Worm (Caenorhabditis elegans) whole organism, L2 larva: ENCODE results near the gene rpy-1.
A peak's percentile ranks its signal among the peaks of the same experiment; 100 is the strongest.

Experiments
- C34F6.9 ChIP-seq: fragments of 150-350 bp; optimal IDR thresholded peaks from 2 replicates; lab custom pipeline; 2014; ENCODE audit warnings: missing biosample characterization, missing genetic modification characterization
- F13H6.1 ChIP-seq: sonication (generic microtip); optimal IDR thresholded peaks from 2 replicates; lab custom pipeline; 2016; ENCODE audit warnings: missing genetic modification characterization, missing compliant biosample characterization
- R02D3.7 ChIP-seq: fragments of 150-350 bp; optimal IDR thresholded peaks from 2 replicates; lab custom pipeline; 2014; ENCODE audit warnings: missing biosample characterization, missing genetic modification characterization
- Y55F3AM.14 ChIP-seq: fragments of 200-800 bp; sonication (Bioruptor generic); optimal IDR thresholded peaks from 2 replicates; lab custom pipeline; 2018; ENCODE audit warnings: mild to moderate bottlenecking, missing genetic modification characterization, missing compliant biosample characterization
- ZK546.5 ChIP-seq: sonication (generic microtip); optimal IDR thresholded peaks from 2 replicates; lab custom pipeline; 2017; ENCODE audit warnings: missing biosample characterization, missing genetic modification characterization
- alr-1 ChIP-seq: fragments of 150-350 bp; optimal IDR thresholded peaks from 2 replicates; lab custom pipeline; 2014; ENCODE audit warnings: missing biosample characterization, missing genetic modification characterization
- aly-2 ChIP-seq: fragments of 150-350 bp; optimal IDR thresholded peaks from 2 replicates; lab custom pipeline; 2014; ENCODE audit warnings: missing biosample characterization, missing genetic modification characterization
- ama-1 ChIP-seq: fragments of 150-350 bp; optimal IDR thresholded peaks from 2 replicates; lab custom pipeline; 2018; ENCODE audit warnings: inconsistent platforms
- blmp-1 ChIP-seq: sonication (generic microtip); optimal IDR thresholded peaks from 2 replicates; lab custom pipeline; 2017; ENCODE audit warnings: missing genetic modification characterization, mild to moderate bottlenecking, missing compliant biosample characterization, antibody characterized with exemption, moderate library complexity; ENCODE audit not compliant: insufficient read depth
- ceh-16 ChIP-seq: fragments of 150-350 bp; optimal IDR thresholded peaks from 2 replicates; lab custom pipeline; 2014; ENCODE audit warnings: missing biosample characterization, missing genetic modification characterization
- ceh-82 ChIP-seq: fragments of 150-350 bp; optimal IDR thresholded peaks from 2 replicates; lab custom pipeline; 2014; ENCODE audit warnings: missing biosample characterization, missing genetic modification characterization
- crh-2 ChIP-seq: sonication (generic microtip); optimal IDR thresholded peaks from 2 replicates; lab custom pipeline; 2017; ENCODE audit warnings: missing biosample characterization, missing genetic modification characterization
- dmd-4 ChIP-seq: sonication (generic microtip); optimal IDR thresholded peaks from 2 replicates; lab custom pipeline; 2017; ENCODE audit warnings: missing biosample characterization, missing genetic modification characterization
- egl-27 ChIP-seq: sonication (generic microtip); optimal IDR thresholded peaks from 3 replicates; lab custom pipeline; 2017; ENCODE audit warnings: missing biosample characterization, missing genetic modification reagents, missing genetic modification characterization
- elt-3 ChIP-seq: sonication (generic microtip); optimal IDR thresholded peaks from 2 replicates; lab custom pipeline; 2017; ENCODE audit warnings: missing biosample characterization, missing genetic modification characterization
- fos-1 ChIP-seq: fragments of 150-350 bp; optimal IDR thresholded peaks from 2 replicates; lab custom pipeline; 2014; ENCODE audit warnings: missing biosample characterization, missing genetic modification characterization
- gmeb-1 ChIP-seq: fragments of 150-350 bp; optimal IDR thresholded peaks from 2 replicates; lab custom pipeline; 2014; ENCODE audit warnings: missing biosample characterization, missing genetic modification characterization
- lin-11 ChIP-seq: fragments of 150-350 bp; sonication (generic microtip); optimal IDR thresholded peaks from 2 replicates; lab custom pipeline; 2014; ENCODE audit warnings: missing biosample characterization, missing genetic modification characterization, inconsistent platforms, mixed read lengths
- lin-13 ChIP-seq: fragments of 150-350 bp; optimal IDR thresholded peaks from 2 replicates; lab custom pipeline; 2014; ENCODE audit warnings: missing biosample characterization, missing genetic modification reagents, missing genetic modification characterization
- lin-39 ChIP-seq: fragments of 150-350 bp; optimal IDR thresholded peaks from 2 replicates; lab custom pipeline; 2014; ENCODE audit warnings: missing biosample characterization, missing genetic modification reagents, missing genetic modification characterization
- lsy-2 ChIP-seq, 2 experiments: fragments of 150-350 bp in 1 of 2; sonication (generic microtip) in 1 of 2; optimal IDR thresholded peaks; 2 replicates each; lab custom pipeline; 2014 to 2017; ENCODE audit warnings: missing biosample characterization in 2 of 2, missing genetic modification characterization in 2 of 2
- mab-5 ChIP-seq: fragments of 150-350 bp; optimal IDR thresholded peaks from 2 replicates; lab custom pipeline; 2014; ENCODE audit warnings: missing biosample characterization, missing genetic modification characterization
- mbf-1 ChIP-seq: sonication (generic microtip); optimal IDR thresholded peaks from 2 replicates; lab custom pipeline; 2017; ENCODE audit warnings: missing biosample characterization, missing genetic modification characterization
- mdl-1 ChIP-seq, 2 experiments: fragments of 150-350 bp in 1 of 2; sonication (generic microtip) in 1 of 2; optimal IDR thresholded peaks; 2 replicates each; lab custom pipeline; 2017; ENCODE audit warnings: missing biosample characterization in 2 of 2, missing genetic modification characterization in 2 of 2
- nhr-11 ChIP-seq: fragments of 150-350 bp; optimal IDR thresholded peaks from 2 replicates; lab custom pipeline; 2014; ENCODE audit warnings: missing biosample characterization, missing genetic modification characterization
- nhr-129 ChIP-seq: fragments of 150-350 bp; optimal IDR thresholded peaks from 2 replicates; lab custom pipeline; 2014; ENCODE audit warnings: missing biosample characterization, missing genetic modification characterization
- nhr-23 ChIP-seq: fragments of 150-350 bp; optimal IDR thresholded peaks from 2 replicates; lab custom pipeline; 2014; ENCODE audit warnings: missing biosample characterization, missing genetic modification reagents, missing genetic modification characterization
- nhr-237 ChIP-seq: fragments of 150-350 bp; optimal IDR thresholded peaks from 2 replicates; lab custom pipeline; 2014; ENCODE audit warnings: missing biosample characterization, missing genetic modification characterization
- nhr-25 ChIP-seq: fragments of 150-350 bp; sonication (generic microtip); optimal IDR thresholded peaks from 3 replicates; lab custom pipeline; 2014; ENCODE audit warnings: missing biosample characterization, missing genetic modification characterization
- nhr-77 ChIP-seq: fragments of 150-350 bp; optimal IDR thresholded peaks from 2 replicates; lab custom pipeline; 2014; ENCODE audit warnings: missing biosample characterization, missing genetic modification characterization
- sem-4 ChIP-seq: fragments of 150-350 bp; optimal IDR thresholded peaks from 2 replicates; lab custom pipeline; 2014; ENCODE audit warnings: missing biosample characterization, missing genetic modification reagents, missing genetic modification characterization
- sma-3 ChIP-seq: sonication (generic microtip); optimal IDR thresholded peaks from 2 replicates; lab custom pipeline; 2016; ENCODE audit warnings: missing genetic modification reagents, missing genetic modification characterization, missing compliant biosample characterization
- sma-9 ChIP-seq, 2 experiments: fragments of 150-350 bp in 1 of 2; sonication (generic microtip) in 1 of 2; optimal IDR thresholded peaks; 2 replicates each; lab custom pipeline; 2014 to 2016; ENCODE audit warnings: missing genetic modification characterization in 2 of 2, mild to moderate bottlenecking in 1 of 2, missing biosample characterization in 1 of 2, missing compliant biosample characterization in 1 of 2, missing genetic modification reagents in 1 of 2, moderate library complexity in 1 of 2
- snpc-4 ChIP-seq: fragments of 150-350 bp; optimal IDR thresholded peaks from 2 replicates; lab custom pipeline; 2014; ENCODE audit warnings: missing biosample characterization, missing genetic modification characterization
- unc-55 ChIP-seq: fragments of 150-350 bp; sonication (generic microtip); optimal IDR thresholded peaks from 3 replicates; lab custom pipeline; 2014; ENCODE audit warnings: missing biosample characterization, missing genetic modification reagents, missing genetic modification characterization
- unc-62 ChIP-seq: fragments of 150-350 bp; optimal IDR thresholded peaks from 2 replicates; lab custom pipeline; 2014; ENCODE audit warnings: missing biosample characterization, missing genetic modification reagents, missing genetic modification characterization
- ztf-11 ChIP-seq: sonication (generic microtip); optimal IDR thresholded peaks from 2 replicates; lab custom pipeline; 2017; ENCODE audit warnings: missing biosample characterization, missing genetic modification characterization
- ztf-4 ChIP-seq: fragments of 150-350 bp; optimal IDR thresholded peaks from 2 replicates; lab custom pipeline; 2014; ENCODE audit warnings: missing biosample characterization, missing genetic modification characterization

rpy-1 gene

DNA sequence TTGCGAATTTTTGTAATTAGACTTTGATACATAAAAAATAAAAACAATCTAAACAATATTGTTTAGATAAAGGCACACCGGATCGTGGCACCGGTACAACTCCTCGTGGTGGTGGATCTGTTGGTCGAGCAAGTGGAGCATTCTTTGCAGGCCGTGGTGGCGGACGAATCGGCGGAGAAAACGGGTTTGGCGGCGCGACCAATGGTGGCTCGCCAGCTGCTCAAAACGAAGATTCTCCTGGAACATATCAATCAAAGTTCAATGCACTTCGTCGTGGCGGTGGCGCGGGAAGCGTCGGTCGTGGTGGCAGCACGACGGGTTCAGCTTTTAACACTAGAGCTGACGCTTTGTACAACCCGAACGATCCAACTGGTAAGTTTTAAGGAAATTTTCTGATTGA is 19.5 kb downstream of the rpy-1 start:
- no peak for TF ChIP-seq mab-5 (tag; lab: Kevin White, UChicago)
- TF ChIP-seq egl-27 (tag; lab: Kevin White, UChicago): no peak
- TF ChIP-seq sem-4 (tag; lab: Kevin White, UChicago): no peak
- no peak for TF ChIP-seq ztf-4 (tag; lab: Kevin White, UChicago)
- no peak for TF ChIP-seq mbf-1

- no peak for TF ChIP-seq blmp-1
- TF ChIP-seq Y55F3AM.14 (GFP tag; lab: Kevin White, UChicago): no peak
- TF ChIP-seq nhr-129 (tag; lab: Kevin White, UChicago): peak; percentile 31
- no peak for TF ChIP-seq aly-2 (tag; lab: Kevin White, UChicago)
- no peak for TF ChIP-seq egl-27 (tag; lab: Kevin White, UChicago)
- peak; percentile 44 for TF ChIP-seq fos-1 (tag; lab: Kevin White, UChicago)
- no peak for TF ChIP-seq sma-3
- no peak for TF ChIP-seq ceh-16
- TF ChIP-seq lin-11 (tag; lab: Kevin White, UChicago): peak; percentile 14
- TF ChIP-seq unc-55 (GFP tag; lab: Kevin White, UChicago): peak; percentile 43
- peak in 1 of 2 experiments; percentile 51 for TF ChIP-seq lsy-2 (tag; optimal IDR thresholded peaks at IDR 0.05; lab: Kevin White, UChicago)
- peak; percentile 21 for TF ChIP-seq snpc-4 (tag; lab: Kevin White, UChicago)
- peak; percentile 47 for TF ChIP-seq C34F6.9 (tag; lab: Kevin White, UChicago)
- no peak for TF ChIP-seq nhr-77 (tag; lab: Kevin White, UChicago)
- peak; percentile 34 for TF ChIP-seq F13H6.1 (tag; lab: Kevin White, UChicago)
- TF ChIP-seq ztf-11 (tag; lab: Kevin White, UChicago): no peak
- TF ChIP-seq mab-5 (tag; lab: Kevin White, UChicago): no peak
- TF ChIP-seq dmd-4: no peak
- TF ChIP-seq mdl-1 (tag; optimal IDR thresholded peaks at IDR 0.05; lab: Kevin White, UChicago): no peak
- TF ChIP-seq gmeb-1 (tag; lab: Kevin White, UChicago): no peak
- TF ChIP-seq nhr-25 (tag; lab: Kevin White, UChicago): no peak
- TF ChIP-seq mbf-1: no peak
- peak; percentile 61 for TF ChIP-seq crh-2
- TF ChIP-seq R02D3.7: no peak
- no peak for TF ChIP-seq nhr-237
Measured at ce11 chrII:6683663-6684285, 21.7 kb downstream of the rpy-1 start, which contains the start of gene gyf-1. Gene gyf-1 (plus strand): TSS chrII:6684235.

DNA sequence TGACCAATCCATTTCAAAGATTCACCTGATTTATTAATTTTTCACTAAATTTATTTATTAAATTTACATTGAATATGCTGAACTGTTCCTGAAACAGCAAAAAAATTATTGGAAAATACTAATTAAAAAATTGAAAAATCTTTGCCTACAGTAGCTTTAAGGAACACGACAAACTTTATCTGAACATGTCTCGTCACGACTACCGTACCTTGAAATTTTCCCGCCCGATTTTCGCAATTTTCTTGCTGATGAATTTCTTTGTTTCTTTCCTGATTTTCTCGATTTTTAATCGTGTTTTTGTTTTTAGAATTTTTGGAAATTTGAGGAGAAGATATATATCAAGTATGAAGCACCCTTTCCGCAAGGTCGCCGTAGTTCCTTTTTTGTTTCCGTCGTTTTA is 22.5 kb downstream of the rpy-1 start:
- TF ChIP-seq nhr-77 (tag; lab: Kevin White, UChicago) (no peak), aly-2 (tag; lab: Kevin White, UChicago) (no peak), lin-39 (tag; lab: Kevin White, UChicago) (no peak), sem-4 (tag; lab: Kevin White, UChicago) (no peak)

DNA sequence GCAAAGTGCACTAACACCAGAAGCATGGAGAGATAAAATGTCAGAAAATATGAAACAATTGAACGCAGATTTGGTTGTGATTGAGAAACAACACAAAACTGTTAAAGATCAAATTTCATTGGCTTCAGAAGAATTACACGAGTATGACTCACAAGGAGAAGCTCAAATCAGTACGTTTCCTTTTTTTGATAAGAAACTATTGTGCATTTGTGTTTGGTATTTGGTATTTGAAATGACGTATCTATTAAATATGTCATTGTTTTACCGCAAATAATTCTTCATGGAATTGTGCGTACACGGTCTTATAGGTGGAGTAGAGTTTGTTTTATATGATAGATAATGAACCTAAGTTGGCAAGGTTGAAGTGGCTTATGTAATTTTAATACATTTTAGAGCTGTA is 24.0 kb downstream of the rpy-1 start:
- TF ChIP-seq fos-1 (tag; lab: Kevin White, UChicago) (peak; percentile 94), sem-4 (tag; lab: Kevin White, UChicago) (no peak), ceh-16 (no peak), crh-2 (peak; percentile 13), mdl-1 (tag; optimal IDR thresholded peaks at IDR 0.05; lab: Kevin White, UChicago) (no peak), unc-62 (GFP tag; lab: Kevin White, UChicago) (no peak), ZK546.5 (no peak), nhr-129 (tag; lab: Kevin White, UChicago) (no peak), nhr-23 (no peak), nhr-77 (tag; lab: Kevin White, UChicago) (no peak), nhr-11 (no peak), sma-9 (GFP tag; optimal IDR thresholded peaks at IDR 0.05; lab: Kevin White, UChicago) (peak; percentile 6), sma-9 (tag; optimal IDR thresholded peaks at IDR 0.05; lab: Kevin White, UChicago) (no peak)
- TF ChIP-seq, all 48 proteins: peak for 3

DNA sequence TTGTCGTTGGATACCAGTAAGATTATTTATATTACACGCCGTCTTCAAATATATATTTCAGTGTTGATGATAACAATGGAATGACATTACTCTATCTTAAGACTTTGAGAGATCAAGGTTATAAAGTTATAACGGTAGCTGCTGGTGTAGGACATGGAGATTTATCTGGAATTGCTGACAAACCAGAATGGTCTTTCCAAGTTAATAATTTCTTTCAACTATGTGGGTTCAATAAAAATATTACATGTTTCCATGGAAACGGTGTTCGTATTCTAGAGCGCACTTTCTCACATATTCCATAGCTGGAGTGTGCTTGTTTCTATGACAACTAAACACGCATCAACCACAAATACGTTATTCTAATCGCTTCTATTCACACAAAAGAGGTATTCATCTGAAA is 25.7 kb downstream of the rpy-1 start, which contains the start of gene ift-74:
Gene ift-74 (plus strand): TSS at position 301 of the 400 bp plus-strand sequence.
- TF ChIP-seq crh-2: no peak
- TF ChIP-seq nhr-23: no peak
- no peak for TF ChIP-seq F13H6.1 (tag; lab: Kevin White, UChicago)
- no peak for TF ChIP-seq dmd-4
- no peak for TF ChIP-seq ceh-16
- no peak for TF ChIP-seq C34F6.9 (tag; lab: Kevin White, UChicago)
- TF ChIP-seq nhr-237: no peak
- TF ChIP-seq aly-2 (tag; lab: Kevin White, UChicago): no peak
- TF ChIP-seq mdl-1 (tag; optimal IDR thresholded peaks at IDR 0.05; lab: Kevin White, UChicago): no peak
- TF ChIP-seq mab-5 (tag; lab: Kevin White, UChicago): no peak
- no peak for TF ChIP-seq lin-13
- no peak for TF ChIP-seq egl-27 (tag; lab: Kevin White, UChicago)
- no peak for TF ChIP-seq gmeb-1 (tag; lab: Kevin White, UChicago)
- TF ChIP-seq fos-1 (tag; lab: Kevin White, UChicago): no peak
- TF ChIP-seq nhr-25 (tag; lab: Kevin White, UChicago): no peak
- TF ChIP-seq lsy-2 (tag; optimal IDR thresholded peaks at IDR 0.05; lab: Kevin White, UChicago): no peak
- no peak for TF ChIP-seq elt-3 (tag; lab: Kevin White, UChicago)
- no peak for TF ChIP-seq alr-1 (tag; lab: Kevin White, UChicago)
- TF ChIP-seq ceh-82 (tag; lab: Kevin White, UChicago): no peak
- no peak for TF ChIP-seq ama-1 (lab: Kevin White, UChicago)
